Fruit fly (Drosophila melanogaster): ENCODE data around the gene CG12426.

CG12426 gene

DNA sequence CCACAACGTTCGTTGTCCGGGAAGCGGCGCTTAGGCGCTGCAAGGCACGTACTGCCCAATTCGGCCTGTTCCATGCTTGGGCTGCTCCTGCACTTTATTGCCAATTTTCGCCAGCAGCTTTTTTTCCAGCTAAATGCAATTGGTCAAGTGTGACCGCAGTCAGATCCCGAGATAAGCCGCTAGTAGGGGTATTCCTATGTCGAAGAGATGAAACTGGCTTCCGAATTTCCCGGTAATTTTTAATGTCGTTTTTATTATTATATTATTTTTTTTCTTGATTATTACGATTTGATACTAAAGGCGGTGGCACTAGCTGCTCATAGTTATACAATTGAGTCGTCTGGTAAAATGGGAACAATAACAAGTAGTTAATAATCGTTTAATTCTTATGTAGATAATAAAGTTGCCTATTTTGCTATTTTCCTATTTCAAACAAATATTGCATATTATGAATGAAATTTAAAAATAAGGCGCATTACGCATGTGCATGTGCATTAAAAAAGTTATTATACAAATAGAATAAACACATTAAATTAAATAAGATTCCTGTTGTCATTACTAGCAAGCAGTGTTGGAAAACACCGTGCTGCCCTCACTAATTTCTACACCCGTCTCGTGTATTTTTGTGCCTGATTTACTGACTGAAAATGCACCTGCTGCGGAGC, 44.3 kb upstream of the CG12426 start, which contains the start of the genes CG5003 and mRpS22 (continued):
- TF ChIP-seq Bteb2 (GFP tag; optimal IDR thresholded peaks at IDR 0.05) (peak; percentile 1), Ets65A (GFP tag) (peak; percentile 87), CG31388 (GFP tag; optimal IDR thresholded peaks at IDR 0.05) (no peak), Xrp1 (GFP tag; IDR thresholded peaks at IDR 0.05) (peak; percentile 45; the same call in 1 of the 2 replicates), CG7987 (GFP tag; optimal IDR thresholded peaks at IDR 0.05) (no peak), CG18262 (tag; optimal IDR thresholded peaks at IDR 0.05) (peak; percentile 69), Dp (GFP tag; optimal IDR thresholded peaks at IDR 0.05) (peak; percentile 10), CG15011 (GFP tag; optimal IDR thresholded peaks at IDR 0.05) (no peak), cad (GFP tag; optimal IDR thresholded peaks at IDR 0.05) (no peak), cg (GFP tag; optimal IDR thresholded peaks at IDR 0.05) (no peak), pb (GFP tag; optimal IDR thresholded peaks at IDR 0.05) (no peak), CG2712 (tag; optimal IDR thresholded peaks at IDR 0.05) (peak; percentile 69), CG8924 (tag; optimal IDR thresholded peaks at IDR 0.05) (peak; percentile 73), lov (optimal IDR thresholded peaks at IDR 0.05) (no peak), lov (GFP tag; IDR thresholded peaks at IDR 0.05) (no peak), nom (GFP tag; optimal IDR thresholded peaks at IDR 0.05) (no peak), CG4360 (GFP tag; IDR thresholded peaks at IDR 0.05) (no peak), CG32772 (GFP tag; IDR thresholded peaks at IDR 0.05) (0 out of 2 replicates have a peak, but pooled peaks have one; percentile 54), dpn (GFP tag; optimal IDR thresholded peaks at IDR 0.05) (peak in 1 of 2 experiments; percentile 52), pros (GFP tag; optimal IDR thresholded peaks at IDR 0.05) (no peak), gcm2 (GFP tag; optimal IDR thresholded peaks at IDR 0.05) (no peak), CG6654 (GFP tag; optimal IDR thresholded peaks at IDR 0.05) (peak; percentile 32), CG15269 (tag; optimal IDR thresholded peaks at IDR 0.05) (peak; percentile 66), Taf1 (GFP tag; IDR thresholded peaks at IDR 0.05) (no peak), lmd (GFP tag; IDR thresholded peaks at IDR 0.05) (peak; percentile 24; the same call in 1 of the 2 replicates), CG34376 (GFP tag; optimal IDR thresholded peaks at IDR 0.05) (peak; percentile 20)

DNA sequence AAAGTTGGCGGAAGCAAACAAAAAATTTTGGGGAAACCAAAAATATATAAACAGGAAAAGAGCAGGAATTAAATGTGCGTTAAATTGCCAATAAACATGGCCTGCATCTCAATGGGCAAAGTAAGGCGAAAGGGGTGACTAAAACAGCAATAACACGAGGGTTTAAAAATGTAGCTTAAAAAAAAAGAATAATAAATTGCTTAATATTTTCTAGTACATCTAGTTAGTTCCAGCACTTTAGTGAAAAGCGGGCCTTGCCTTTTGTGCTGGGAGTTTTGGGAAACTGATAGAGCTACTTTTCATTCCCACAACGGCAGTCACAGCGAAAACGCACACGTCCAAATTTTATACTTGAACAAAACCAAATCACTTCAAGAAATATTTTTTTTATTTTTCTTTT, 40.0 kb upstream of the CG12426 start, which contains the start of gene mil:
Gene mil (plus strand): TSS at position 301 of the 400 bp plus-strand sequence.
- TF ChIP-seq crc (GFP tag; optimal IDR thresholded peaks at IDR 0.05): no peak

DNA sequence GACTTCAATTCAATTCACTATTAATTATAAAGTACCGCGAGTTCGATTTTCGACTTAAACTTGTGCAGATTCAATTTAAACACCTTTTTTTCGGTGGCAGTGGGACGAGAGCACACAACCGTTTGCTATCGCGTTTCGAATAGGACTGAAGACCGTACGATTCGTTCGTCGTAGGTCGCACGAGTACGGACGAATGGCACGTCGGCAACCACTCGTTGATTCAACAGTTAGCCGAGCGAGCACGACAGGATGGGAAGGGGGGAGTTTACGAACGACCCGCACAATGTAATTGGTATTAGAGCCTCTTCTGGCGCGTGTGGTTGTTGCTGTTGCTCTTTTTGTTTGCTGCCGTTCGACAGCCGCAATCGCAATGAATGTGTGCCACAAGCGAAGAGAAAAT, 33.5 kb upstream of the CG12426 start, which contains the start of gene CG34353:
Gene CG34353 (minus strand): TSS at position 149 of the 400 bp plus-strand sequence.
- TF ChIP-seq btn (GFP tag; optimal IDR thresholded peaks at IDR 0.05) (no peak), Oli (tag; optimal IDR thresholded peaks at IDR 0.05) (no peak), Optix (GFP tag; IDR thresholded peaks at IDR 0.05) (no peak), Fer3 (tag; optimal IDR thresholded peaks at IDR 0.05) (no peak), CG14441 (GFP tag; IDR thresholded peaks at IDR 0.05) (no peak), pfk (GFP tag; optimal IDR thresholded peaks at IDR 0.05) (no peak), NFAT (GFP tag; IDR thresholded peaks at IDR 0.05) (no peak), sna (GFP tag; IDR thresholded peaks at IDR 0.05; ENCODE audit: partially characterized antibody) (no peak), Mrtf (GFP tag; IDR thresholded peaks at IDR 0.05) (no peak), CG13296 (GFP tag; optimal IDR thresholded peaks at IDR 0.05) (no peak), gt (GFP tag; IDR thresholded peaks at IDR 0.05) (no peak), CG15601 (tag; optimal IDR thresholded peaks at IDR 0.05) (no peak), CG14710 (tag; optimal IDR thresholded peaks at IDR 0.05) (no peak), CG8944 (GFP tag; optimal IDR thresholded peaks at IDR 0.05) (no peak), prd (optimal IDR thresholded peaks at IDR 0.05) (no peak), prd (GFP tag; IDR thresholded peaks at IDR 0.05) (no peak), jing (GFP tag; optimal IDR thresholded peaks at IDR 0.05) (peak; percentile 80), Lhr (GFP tag; optimal IDR thresholded peaks at IDR 0.05) (no peak), vvl (GFP tag; IDR thresholded peaks at IDR 0.05) (no peak), CG10979 (tag; optimal IDR thresholded peaks at IDR 0.05) (no peak), TFAM (GFP tag; optimal IDR thresholded peaks at IDR 0.05) (no peak), Myb (GFP tag; optimal IDR thresholded peaks at IDR 0.05) (no peak), cato (GFP tag; optimal IDR thresholded peaks at IDR 0.05; ENCODE audit: borderline replicate concordance) (no peak)

Data from whole organism, embryonic.